Worm (Caenorhabditis elegans) whole organism, young adult: ENCODE measurements around the gene F13H10.3.

ENCODE experiments used
- B0019.2 ChIP-seq: fragments of 200-800 bp; sonication (Bioruptor generic); conservative IDR thresholded peaks from 2 replicates; pipeline ENCODE4 v1.3.6; 2022; ENCODE audit warnings: missing genetic modification reagents, missing genetic modification characterization, missing compliant biosample characterization
- C06A6.2 ChIP-seq: fragments of 200-800 bp; sonication (Bioruptor generic); conservative IDR thresholded peaks from 2 replicates; pipeline ENCODE4 v1.3.6; 2022; ENCODE audit warnings: missing genetic modification characterization, missing compliant biosample characterization
- C17E4.6 ChIP-seq: fragments of 200-800 bp; sonication (Bioruptor generic); IDR thresholded peaks from 2 replicates; pipeline ENCODE4 v1.3.6; 2022; ENCODE audit warnings: missing genetic modification reagents, missing genetic modification characterization, missing compliant biosample characterization
- F22D6.2 ChIP-seq: sonication (generic microtip); optimal IDR thresholded peaks from 2 replicates; lab custom pipeline; 2016; ENCODE audit warnings: mild to moderate bottlenecking, missing genetic modification characterization, missing compliant biosample characterization
- F57A8.1 ChIP-seq: fragments of 200-800 bp; sonication (Bioruptor generic); optimal IDR thresholded peaks from 2 replicates; lab custom pipeline; 2018; ENCODE audit warnings: mild to moderate bottlenecking, missing genetic modification characterization, moderate library complexity, missing compliant biosample characterization
- F57C9.4 ChIP-seq: sonication (generic microtip); optimal IDR thresholded peaks from 2 replicates; lab custom pipeline; 2017; ENCODE audit warnings: mild to moderate bottlenecking, missing genetic modification characterization, missing compliant biosample characterization
- akir-1 ChIP-seq: fragments of 200-800 bp; sonication (Bioruptor generic); optimal IDR thresholded peaks from 2 replicates; lab custom pipeline; 2018; ENCODE audit warnings: mild to moderate bottlenecking, missing genetic modification characterization, moderate library complexity, missing compliant biosample characterization
- aptf-2 ChIP-seq: fragments of 200-800 bp; sonication (Bioruptor generic); conservative IDR thresholded peaks from 2 replicates; pipeline ENCODE4 v1.3.6; 2022; ENCODE audit warnings: missing genetic modification reagents, missing genetic modification characterization, missing compliant biosample characterization
- attf-5 ChIP-seq: fragments of 200-800 bp; sonication (Bioruptor generic); optimal IDR thresholded peaks from 2 replicates; lab custom pipeline; 2018; ENCODE audit warnings: mild to moderate bottlenecking, missing genetic modification characterization, missing compliant biosample characterization
- bed-1 ChIP-seq: fragments of 200-800 bp; sonication (Bioruptor generic); IDR thresholded peaks from 2 replicates; pipeline ENCODE4 v1.3.6; 2022; ENCODE audit warnings: missing genetic modification reagents, missing genetic modification characterization, missing compliant biosample characterization
- cebp-1 ChIP-seq, 2 experiments: fragments of 200-800 bp in 1 of 2; sonication (Bioruptor generic) in 1 of 2; sonication (generic microtip) in 1 of 2; IDR thresholded peaks in 1 of 2; optimal IDR thresholded peaks in 1 of 2; 2 replicates each; pipeline versions ENCODE4 v1.3.6 to Lab custom; 2017 to 2022; ENCODE audit warnings: missing compliant biosample characterization in 2 of 2, missing genetic modification characterization in 2 of 2, mild to moderate bottlenecking in 1 of 2, missing genetic modification reagents in 1 of 2, moderate library complexity in 1 of 2
- egl-44 ChIP-seq: fragments of 200-800 bp; sonication (Bioruptor generic); IDR thresholded peaks from 2 replicates; pipeline ENCODE4 v1.3.6; 2022; ENCODE audit warnings: missing genetic modification reagents, missing genetic modification characterization, missing compliant biosample characterization
- ets-4 ChIP-seq: fragments of 200-800 bp; sonication (Bioruptor generic); optimal IDR thresholded peaks from 2 replicates; lab custom pipeline; 2018; ENCODE audit warnings: mild to moderate bottlenecking, missing genetic modification characterization, missing compliant biosample characterization
- hlh-12 ChIP-seq: sonication (generic microtip); optimal IDR thresholded peaks from 2 replicates; lab custom pipeline; 2016; ENCODE audit warnings: missing genetic modification characterization, missing compliant biosample characterization
- hsf-1 ChIP-seq: fragments of 200-800 bp; sonication (Bioruptor generic); IDR thresholded peaks from 2 replicates; pipeline ENCODE4 v1.3.6; 2022; ENCODE audit warnings: missing genetic modification reagents, missing genetic modification characterization, missing compliant biosample characterization
- lag-1 ChIP-seq: fragments of 200-800 bp; sonication (Bioruptor generic); IDR thresholded peaks from 2 replicates; pipeline ENCODE4 v1.3.6; 2022; ENCODE audit warnings: missing genetic modification reagents, missing genetic modification characterization, missing compliant biosample characterization
- let-607 ChIP-seq, 2 experiments: fragments of 200-800 bp in 1 of 2; sonication (Bioruptor generic) in 1 of 2; sonication (generic microtip) in 1 of 2; optimal IDR thresholded peaks; 2 replicates each; lab custom pipeline; 2016 to 2018; ENCODE audit warnings: mild to moderate bottlenecking in 2 of 2, missing compliant biosample characterization in 2 of 2, missing genetic modification characterization in 2 of 2, moderate library complexity in 2 of 2, missing genotype in 1 of 2
- lir-1 ChIP-seq: fragments of 200-800 bp; sonication (Bioruptor generic); conservative IDR thresholded peaks from 2 replicates; pipeline ENCODE4 v1.3.6; 2022; ENCODE audit warnings: missing genetic modification reagents, missing genetic modification characterization, missing compliant biosample characterization
- lsl-1 ChIP-seq: fragments of 200-800 bp; sonication (Bioruptor generic); optimal IDR thresholded peaks from 2 replicates; lab custom pipeline; 2018; ENCODE audit warnings: mild to moderate bottlenecking, missing genetic modification characterization, moderate library complexity, missing compliant biosample characterization
- lsy-27 ChIP-seq: sonication (generic microtip); optimal IDR thresholded peaks from 2 replicates; lab custom pipeline; 2017; ENCODE audit warnings: missing genetic modification characterization, mild to moderate bottlenecking, missing compliant biosample characterization, antibody characterized with exemption, missing genotype, borderline replicate concordance; ENCODE audit not compliant: insufficient read depth
- mel-28 ChIP-seq: sonication (generic microtip); optimal IDR thresholded peaks from 2 replicates; lab custom pipeline; 2016; ENCODE audit warnings: borderline replicate concordance, mild to moderate bottlenecking, missing genetic modification characterization, missing compliant biosample characterization
- nfya-1 ChIP-seq: sonication (generic microtip); optimal IDR thresholded peaks from 2 replicates; lab custom pipeline; 2017; ENCODE audit warnings: antibody characterized with exemption, missing compliant biosample characterization, missing genetic modification characterization, borderline replicate concordance; ENCODE audit not compliant: insufficient read depth
- nhr-80 ChIP-seq: sonication (generic microtip); optimal IDR thresholded peaks from 2 replicates; lab custom pipeline; 2016; ENCODE audit warnings: missing genetic modification characterization, missing compliant biosample characterization
- pha-4 ChIP-seq: fragments of 150-350 bp; sonication (generic microtip); optimal IDR thresholded peaks from 2 replicates; lab custom pipeline; 2014; ENCODE audit warnings: missing biosample characterization, missing genetic modification reagents, missing genetic modification characterization
- rcor-1 ChIP-seq: fragments of 200-800 bp; sonication (Bioruptor generic); IDR thresholded peaks from 2 replicates; pipeline ENCODE4 v1.3.6; 2022; ENCODE audit warnings: missing genetic modification reagents, missing genetic modification characterization, missing compliant biosample characterization
- rpc-1 ChIP-seq, 2 experiments: fragments of 150-350 bp in 1 of 2; sonication (generic microtip) in 1 of 2; optimal IDR thresholded peaks; 2 replicates each; lab custom pipeline; 2014 to 2018; ENCODE audit warnings: missing biosample characterization in 1 of 2, missing genetic modification characterization in 1 of 2, missing genetic modification reagents in 1 of 2, missing genotype in 1 of 2
- sea-2 ChIP-seq: fragments of 200-800 bp; sonication (Bioruptor generic); IDR thresholded peaks from 2 replicates; pipeline ENCODE4 v1.3.6; 2022; ENCODE audit warnings: missing genetic modification characterization, missing compliant biosample characterization
- somi-1 ChIP-seq: fragments of 200-800 bp; sonication (Bioruptor generic); optimal IDR thresholded peaks from 2 replicates; lab custom pipeline; 2018; ENCODE audit warnings: mild to moderate bottlenecking, missing genetic modification characterization, missing compliant biosample characterization
- ztf-22 ChIP-seq: fragments of 200-800 bp; sonication (Bioruptor generic); optimal IDR thresholded peaks from 2 replicates; lab custom pipeline; 2018; ENCODE audit warnings: mild to moderate bottlenecking, missing genetic modification characterization, moderate library complexity, missing compliant biosample characterization
- ztf-28 ChIP-seq: fragments of 200-800 bp; sonication (Bioruptor generic); IDR thresholded peaks from 2 replicates; pipeline ENCODE4 v1.3.6; 2022; ENCODE audit warnings: missing genetic modification reagents, missing genetic modification characterization, missing compliant biosample characterization
- ztf-3 ChIP-seq: fragments of 200-800 bp; sonication (Bioruptor generic); optimal IDR thresholded peaks from 2 replicates; lab custom pipeline; 2018; ENCODE audit warnings: mild to moderate bottlenecking, missing genetic modification characterization, missing compliant biosample characterization
- ztf-6 ChIP-seq: fragments of 200-800 bp; sonication (Bioruptor generic); IDR thresholded peaks from 2 replicates; pipeline ENCODE4 v1.3.6; 2022; ENCODE audit warnings: missing genetic modification reagents, missing genetic modification characterization, missing compliant biosample characterization

F13H10.3 gene

ce11 chrIV:10971636-10972199 is 44.0 kb downstream of the F13H10.3 start:
- TF ChIP-seq cebp-1 (GFP tag; IDR thresholded peaks at IDR 0.05; lab: Robert Waterston, UW) (no peak), cebp-1 (tag; optimal IDR thresholded peaks at IDR 0.05; lab: Kevin White, UChicago) (peak; percentile 29), F57A8.1 (GFP tag; lab: Kevin White, UChicago) (no peak), ztf-6 (0 out of 2 replicates have a peak, but pooled peaks have one; percentile 40), pha-4 (tag; lab: Kevin White, UChicago) (peak; percentile 56), ztf-28 (GFP tag; lab: Robert Waterston, UW) (no peak), C17E4.6 (GFP tag; lab: Robert Waterston, UW) (no peak), attf-5 (no peak), sea-2 (GFP tag; lab: Robert Waterston, UW) (no peak), mel-28 (tag; lab: Kevin White, UChicago) (no peak), somi-1 (GFP tag; lab: Kevin White, UChicago) (no peak), lir-1 (no peak), nhr-80 (tag; lab: Kevin White, UChicago) (peak; percentile 27)

DNA sequence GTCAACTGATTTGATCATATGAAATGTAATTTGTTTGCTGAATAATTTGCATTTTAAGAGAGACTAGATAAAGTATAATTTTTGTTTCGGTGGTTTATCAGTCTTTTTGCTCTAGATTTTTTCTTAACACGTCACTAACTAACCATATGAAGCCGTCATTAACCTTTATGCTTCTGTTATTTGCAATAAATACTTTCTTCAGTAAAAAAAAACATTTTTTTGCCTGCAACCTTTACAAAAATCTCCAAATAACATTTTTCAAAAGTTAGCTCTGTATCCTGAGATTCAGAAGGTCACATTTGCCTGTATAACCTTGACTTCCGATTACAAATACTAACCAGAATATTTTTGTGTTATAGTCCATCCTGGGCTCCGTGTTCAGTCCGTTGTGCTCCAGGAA is 45.0 kb downstream of the F13H10.3 start:
- TF ChIP-seq F57C9.4 (no peak), hlh-12 (tag; lab: Kevin White, UChicago) (no peak), aptf-2 (GFP tag; lab: Robert Waterston, UW) (no peak), lag-1 (no peak)

- TF ChIP-seq nhr-80 (tag; lab: Kevin White, UChicago) (peak; percentile 97), hsf-1 (GFP tag; lab: Robert Waterston, UW) (no peak), ztf-22 (GFP tag; lab: Kevin White, UChicago) (peak; percentile 45), ets-4 (GFP tag; lab: Kevin White, UChicago) (peak; percentile 77), let-607 (tag; optimal IDR thresholded peaks at IDR 0.05; lab: Kevin White, UChicago) (peak; percentile 34 to 66), lsy-27 (tag; lab: Kevin White, UChicago) (no peak)
Measured at ce11 chrIV:10970333-10970732, 45.4 kb downstream of the F13H10.3 start.

DNA sequence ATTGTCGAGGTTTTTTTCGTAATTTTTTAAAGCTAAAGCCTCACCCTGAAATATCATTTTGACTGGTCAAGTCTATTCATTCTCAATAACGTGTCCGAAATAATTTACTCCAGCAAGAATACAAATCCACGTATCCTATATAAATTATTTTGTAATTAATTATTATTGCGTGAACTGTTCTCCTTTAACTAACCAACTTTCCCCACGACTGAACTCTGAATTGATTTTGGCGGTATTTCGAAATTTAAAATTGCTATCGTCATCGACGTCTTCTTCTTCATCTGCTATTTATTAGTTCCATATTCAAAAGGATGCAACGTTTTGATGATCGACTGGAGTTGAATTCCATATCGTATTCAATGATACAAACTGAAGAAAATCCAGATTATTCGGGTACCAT is 49.4 kb downstream of the F13H10.3 start, which contains the start of the genes aqp-3 and Y69E1A.8:
TSS of gene aqp-3 (minus strand) at position 101 of the 400 bp plus-strand sequence.
TSS of gene Y69E1A.8 (plus strand) at position 246 of the 400 bp plus-strand sequence.
- TF ChIP-seq rpc-1 (optimal IDR thresholded peaks at IDR 0.05; lab: Kevin White, UChicago), result no peak
- TF ChIP-seq rpc-1 (tag; optimal IDR thresholded peaks at IDR 0.05; lab: Kevin White, UChicago), result no peak
- TF ChIP-seq lsl-1 (GFP tag; lab: Kevin White, UChicago), result no peak
- TF ChIP-seq C06A6.2, result no peak
- TF ChIP-seq bed-1 (GFP tag; lab: Robert Waterston, UW), result no peak
- no peak for TF ChIP-seq nfya-1
- TF ChIP-seq egl-44, result no peak
- no peak for TF ChIP-seq ztf-3 (GFP tag; lab: Kevin White, UChicago)
- TF ChIP-seq rcor-1 (GFP tag; lab: Robert Waterston, UW), result no peak
- no peak for TF ChIP-seq B0019.2 (GFP tag; lab: Robert Waterston, UW)
- TF ChIP-seq akir-1, result no peak
- no peak for TF ChIP-seq F22D6.2 (tag; lab: Kevin White, UChicago)
